Worm (Caenorhabditis elegans) whole organism, L4 larva: ENCODE measurements around the gene skpo-1.
A peak's percentile ranks its signal among the peaks of the same experiment; 100 is the strongest.

ENCODE experiments used
- F10B5.3 ChIP-seq: sonication (generic microtip); optimal IDR thresholded peaks from 2 replicates; lab custom pipeline; 2016; ENCODE audit warnings: mild to moderate bottlenecking, missing genetic modification characterization, missing compliant biosample characterization
- F26F4.8 ChIP-seq: fragments of 200-800 bp; sonication (Bioruptor generic); conservative IDR thresholded peaks from 2 replicates; pipeline ENCODE4 v1.3.6; 2022; ENCODE audit warnings: missing genetic modification characterization, missing compliant biosample characterization
- F37D6.2 ChIP-seq: sonication (generic microtip); optimal IDR thresholded peaks from 2 replicates; lab custom pipeline; 2016; ENCODE audit warnings: mild to moderate bottlenecking, missing genetic modification characterization, missing compliant biosample characterization
- F44E2.7 ChIP-seq: fragments of 200-800 bp; sonication (Bioruptor generic); IDR thresholded peaks from 2 replicates; pipeline ENCODE4 v2.1.2; 2022; ENCODE audit warnings: missing genetic modification characterization, missing compliant biosample characterization
- F49E8.2 ChIP-seq: sonication (generic microtip); optimal IDR thresholded peaks from 2 replicates; lab custom pipeline; 2016; ENCODE audit warnings: missing compliant biosample characterization, mild to moderate bottlenecking, missing genetic modification characterization, borderline replicate concordance
- T20F7.1 ChIP-seq: fragments of 200-800 bp; sonication (Bioruptor generic); optimal IDR thresholded peaks from 2 replicates; lab custom pipeline; 2018; ENCODE audit warnings: mild to moderate bottlenecking, missing genetic modification characterization, missing compliant biosample characterization
- Y105C5A.15 ChIP-seq: fragments of 200-800 bp; sonication (Bioruptor generic); IDR thresholded peaks from 2 replicates; pipeline ENCODE4 v1.3.6; 2022; ENCODE audit warnings: missing genetic modification characterization, missing compliant biosample characterization
- Y5F2A.4 ChIP-seq: fragments of 200-800 bp; sonication (Bioruptor generic); optimal IDR thresholded peaks from 2 replicates; lab custom pipeline; 2018; ENCODE audit warnings: mild to moderate bottlenecking, missing genetic modification characterization, missing compliant biosample characterization
- aha-1 ChIP-seq: fragments of 150-350 bp; peaks from one replicate; lab custom pipeline; 2014; ENCODE audit warnings: missing biosample characterization, missing genetic modification characterization
- attf-4 ChIP-seq: sonication (generic microtip); optimal IDR thresholded peaks from 3 replicates; lab custom pipeline; 2017; ENCODE audit warnings: missing biosample characterization, missing genetic modification characterization
- ceh-20 ChIP-seq: fragments of 200-800 bp; sonication (Bioruptor generic); IDR thresholded peaks from 2 replicates; pipeline ENCODE4 v1.3.6; 2022; ENCODE audit warnings: missing genetic modification reagents, missing genetic modification characterization, missing compliant biosample characterization
- ceh-44 ChIP-seq: fragments of 200-800 bp; sonication (Bioruptor generic); IDR thresholded peaks from 2 replicates; pipeline ENCODE4 v1.3.6; 2022; ENCODE audit warnings: missing genetic modification reagents, missing genetic modification characterization, missing compliant biosample characterization
- ceh-82 ChIP-seq: sonication (generic microtip); optimal IDR thresholded peaks from 2 replicates; lab custom pipeline; 2017; ENCODE audit warnings: missing biosample characterization, missing genetic modification characterization
- cey-2 ChIP-seq: sonication (generic microtip); optimal IDR thresholded peaks from 3 replicates; lab custom pipeline; 2017; ENCODE audit warnings: missing genetic modification characterization, mild to moderate bottlenecking, missing compliant biosample characterization, antibody characterized with exemption, borderline replicate concordance; ENCODE audit not compliant: insufficient read depth
- daf-12 ChIP-seq: fragments of 150-350 bp; optimal IDR thresholded peaks from 2 replicates; lab custom pipeline; 2014; ENCODE audit warnings: missing biosample characterization, missing genetic modification reagents, missing genetic modification characterization
- daf-16 ChIP-seq, 3 experiments: sonication (generic microtip); optimal IDR thresholded peaks; 2 replicates each; lab custom pipeline; 2016 to 2017; ENCODE audit warnings: missing genetic modification characterization in 3 of 3, missing genetic modification reagents in 3 of 3, mild to moderate bottlenecking in 2 of 3, missing compliant biosample characterization in 2 of 3, missing biosample characterization in 1 of 3, moderate library complexity in 1 of 3
- daf-8 ChIP-seq: fragments of 200-800 bp; sonication (Bioruptor generic); IDR thresholded peaks from 2 replicates; pipeline ENCODE4 v1.3.6; 2022; ENCODE audit warnings: missing genetic modification characterization, missing compliant biosample characterization
- dmd-8 ChIP-seq: fragments of 200-800 bp; sonication (Bioruptor generic); IDR thresholded peaks from 2 replicates; pipeline ENCODE4 v1.3.6; 2022; ENCODE audit warnings: missing genetic modification characterization, missing compliant biosample characterization
- dpl-1 ChIP-seq: fragments of 150-350 bp; optimal IDR thresholded peaks from 2 replicates; lab custom pipeline; 2014; ENCODE audit warnings: missing biosample characterization, missing genetic modification reagents, missing genetic modification characterization
- duxl-1 ChIP-seq: sonication (generic microtip); optimal IDR thresholded peaks from 2 replicates; lab custom pipeline; 2016; ENCODE audit warnings: mild to moderate bottlenecking, missing genetic modification characterization, moderate library complexity, missing compliant biosample characterization; ENCODE audit not compliant: poor library complexity
- dve-1 ChIP-seq: sonication (generic microtip); optimal IDR thresholded peaks from 2 replicates; lab custom pipeline; 2017; ENCODE audit warnings: antibody characterized with exemption, mild to moderate bottlenecking, missing genetic modification characterization, missing compliant biosample characterization; ENCODE audit not compliant: insufficient read depth
- egl-27 ChIP-seq: sonication (generic microtip); optimal IDR thresholded peaks from 3 replicates; lab custom pipeline; 2017; ENCODE audit warnings: missing biosample characterization, missing genetic modification reagents, missing genetic modification characterization
- egl-43 ChIP-seq: fragments of 200-800 bp; sonication (Bioruptor generic); IDR thresholded peaks from 2 replicates; pipeline ENCODE4 v1.3.6; 2022; ENCODE audit warnings: missing genetic modification reagents, missing genetic modification characterization, missing compliant biosample characterization
- hmg-1.1 ChIP-seq: fragments of 200-800 bp; sonication (Bioruptor generic); IDR thresholded peaks from 2 replicates; pipeline ENCODE4 v1.3.6; 2022; ENCODE audit warnings: missing genetic modification reagents, missing genetic modification characterization, missing compliant biosample characterization
- jun-1 ChIP-seq: fragments of 150-350 bp; optimal IDR thresholded peaks from 2 replicates; lab custom pipeline; 2014; ENCODE audit warnings: missing biosample characterization, missing genetic modification reagents, missing genetic modification characterization
- lin-38 ChIP-seq: fragments of 200-800 bp; sonication (Bioruptor generic); IDR thresholded peaks from 2 replicates; pipeline ENCODE4 v1.3.6; 2022; ENCODE audit warnings: missing genetic modification reagents, missing genetic modification characterization, missing compliant biosample characterization
- lsy-2 ChIP-seq, 2 experiments: fragments of 150-350 bp in 1 of 2; sonication (generic microtip) in 1 of 2; optimal IDR thresholded peaks; 2 replicates each; lab custom pipeline; 2014 to 2017; ENCODE audit warnings: missing biosample characterization in 2 of 2, missing genetic modification characterization in 2 of 2
- mdl-1 ChIP-seq, 2 experiments: fragments of 150-350 bp in 1 of 2; sonication (generic microtip) in 1 of 2; optimal IDR thresholded peaks; 2 replicates each; lab custom pipeline; 2014 to 2017; ENCODE audit warnings: missing biosample characterization in 2 of 2, missing genetic modification characterization in 2 of 2
- mdt-29 ChIP-seq: fragments of 200-800 bp; sonication (Bioruptor generic); IDR thresholded peaks from 2 replicates; pipeline ENCODE4 v1.3.6; 2022; ENCODE audit warnings: missing genetic modification reagents, missing genetic modification characterization, missing compliant biosample characterization
- mes-2 ChIP-seq: sonication (generic microtip); optimal IDR thresholded peaks from 2 replicates; lab custom pipeline; 2016; ENCODE audit warnings: missing genotype, mild to moderate bottlenecking, missing genetic modification characterization, missing compliant biosample characterization; ENCODE audit not compliant: poor library complexity, severe bottlenecking
- mxl-3 ChIP-seq: fragments of 200-800 bp; sonication (Bioruptor generic); optimal IDR thresholded peaks from 2 replicates; lab custom pipeline; 2018; ENCODE audit warnings: mild to moderate bottlenecking, missing genetic modification characterization, missing compliant biosample characterization
- nhr-102 ChIP-seq: sonication (generic microtip); optimal IDR thresholded peaks from 2 replicates; lab custom pipeline; 2016; ENCODE audit warnings: mild to moderate bottlenecking, missing genetic modification characterization, moderate library complexity, missing compliant biosample characterization
- nhr-111 ChIP-seq: fragments of 200-800 bp; sonication (Bioruptor generic); optimal IDR thresholded peaks from 2 replicates; lab custom pipeline; 2018; ENCODE audit warnings: mild to moderate bottlenecking, missing genetic modification characterization, missing compliant biosample characterization
- nhr-25 ChIP-seq: sonication (generic microtip); optimal IDR thresholded peaks from 2 replicates; lab custom pipeline; 2017; ENCODE audit warnings: missing genetic modification characterization, mild to moderate bottlenecking, missing compliant biosample characterization, antibody characterized with exemption, moderate library complexity, borderline replicate concordance; ENCODE audit not compliant: insufficient read depth
- nhr-28 ChIP-seq: fragments of 150-350 bp; optimal IDR thresholded peaks from 2 replicates; lab custom pipeline; 2014; ENCODE audit warnings: missing biosample characterization, missing genetic modification characterization
- nhr-41 ChIP-seq: fragments of 200-800 bp; sonication (Bioruptor generic); IDR thresholded peaks from 2 replicates; pipeline ENCODE4 v1.3.6; 2022; ENCODE audit warnings: missing genetic modification reagents, missing genetic modification characterization, missing compliant biosample characterization
- pqm-1 ChIP-seq: sonication (generic microtip); optimal IDR thresholded peaks from 2 replicates; lab custom pipeline; 2017; ENCODE audit warnings: missing biosample characterization, missing genetic modification characterization
- rbr-2 ChIP-seq: sonication (generic microtip); optimal IDR thresholded peaks from 2 replicates; lab custom pipeline; 2016; ENCODE audit warnings: missing genotype, missing genetic modification characterization, missing compliant biosample characterization
- spr-1 ChIP-seq: sonication (generic microtip); optimal IDR thresholded peaks from 2 replicates; lab custom pipeline; 2016; ENCODE audit warnings: mild to moderate bottlenecking, missing genetic modification characterization, missing compliant biosample characterization
- tra-1 ChIP-seq: fragments of 200-800 bp; sonication (Bioruptor generic); IDR thresholded peaks from 2 replicates; pipeline ENCODE4 v1.3.6; 2022; ENCODE audit warnings: missing genetic modification reagents, missing genetic modification characterization, missing compliant biosample characterization
- unc-130 ChIP-seq: sonication (generic microtip); optimal IDR thresholded peaks from 2 replicates; lab custom pipeline; 2016; ENCODE audit warnings: missing genetic modification reagents, missing genetic modification characterization, missing compliant biosample characterization
- unc-39 ChIP-seq: sonication (generic microtip); optimal IDR thresholded peaks from 2 replicates; lab custom pipeline; 2017; ENCODE audit warnings: missing biosample characterization, missing genetic modification characterization
- zag-1 ChIP-seq: fragments of 150-350 bp; optimal IDR thresholded peaks from 2 replicates; lab custom pipeline; 2014; ENCODE audit warnings: missing biosample characterization, missing genetic modification characterization
- zip-2 ChIP-seq: fragments of 150-350 bp; optimal IDR thresholded peaks from 2 replicates; lab custom pipeline; 2014; ENCODE audit warnings: missing biosample characterization, missing genetic modification characterization
- ztf-11 ChIP-seq: fragments of 150-350 bp; optimal IDR thresholded peaks from 2 replicates; lab custom pipeline; 2014; ENCODE audit warnings: missing biosample characterization, missing genetic modification characterization

skpo-1 gene

DNA sequence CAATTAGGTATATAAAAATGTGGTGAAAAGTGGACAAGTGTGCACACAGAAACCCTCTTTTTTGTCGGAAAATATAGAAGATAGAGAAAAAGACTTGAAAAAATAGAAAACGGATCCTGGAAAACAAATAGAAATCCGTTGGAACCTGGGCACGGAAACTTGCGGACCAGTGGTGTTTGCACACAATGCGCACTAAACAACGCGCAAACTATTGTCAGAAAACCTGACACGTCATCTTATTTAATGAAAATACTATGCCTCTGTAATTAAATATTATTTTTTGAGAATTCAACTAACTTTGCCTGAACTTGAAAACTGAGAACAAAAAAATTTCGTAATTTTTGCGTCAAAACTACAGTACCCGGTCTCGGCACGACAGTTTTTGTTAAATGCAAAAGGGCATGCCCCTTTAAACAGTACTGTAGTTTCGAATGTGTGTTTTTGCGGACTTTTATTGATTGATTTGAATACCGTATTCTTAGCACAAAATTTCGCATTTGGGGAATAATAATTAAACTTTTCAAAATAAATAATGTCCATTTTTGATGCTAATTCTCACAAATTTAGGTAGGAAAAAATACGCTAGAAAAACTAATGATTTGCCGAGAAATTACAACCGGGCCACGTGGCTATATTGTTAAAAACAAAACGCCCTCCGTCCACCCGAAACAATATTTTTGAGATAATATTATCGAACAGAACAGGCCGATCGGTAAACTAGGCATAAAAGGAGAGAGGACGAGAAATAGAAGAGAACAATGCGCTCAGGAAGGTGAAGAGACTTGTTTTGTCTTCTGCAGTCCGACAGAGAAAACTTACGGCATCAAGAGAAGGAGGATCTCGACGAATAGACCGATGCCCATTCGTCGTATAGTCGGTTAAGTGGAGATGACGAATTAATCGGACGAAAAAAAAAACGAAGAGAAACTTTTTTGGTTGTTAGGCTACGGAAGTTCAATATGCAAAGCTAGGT, 24.6 kb upstream of the skpo-1 start:
- no peak for TF ChIP-seq daf-16 (GFP tag; optimal IDR thresholded peaks at IDR 0.05; lab: Kevin White, UChicago)
- TF ChIP-seq daf-16 (tag; optimal IDR thresholded peaks at IDR 0.05; lab: Kevin White, UChicago): peak; percentile 8
- TF ChIP-seq pqm-1 (tag; lab: Kevin White, UChicago): no peak
- TF ChIP-seq nhr-25 (tag; lab: Kevin White, UChicago): no peak
- no peak for TF ChIP-seq tra-1 (GFP tag; lab: Robert Waterston, UW)
- TF ChIP-seq F44E2.7 (GFP tag; lab: Robert Waterston, UW): no peak
- no peak for TF ChIP-seq nhr-111 (GFP tag; lab: Kevin White, UChicago)
- no peak for TF ChIP-seq jun-1 (tag; lab: Kevin White, UChicago)
- TF ChIP-seq daf-12 (tag; lab: Kevin White, UChicago): no peak
- TF ChIP-seq dpl-1 (GFP tag; lab: Kevin White, UChicago): peak; percentile 24
- no peak for TF ChIP-seq nhr-41
- no peak for TF ChIP-seq ceh-20 (GFP tag; lab: Robert Waterston, UW)
- no peak for TF ChIP-seq F10B5.3 (tag; lab: Kevin White, UChicago)
- no peak for TF ChIP-seq Y5F2A.4 (GFP tag; lab: Kevin White, UChicago)
- TF ChIP-seq aha-1 (tag; lab: Kevin White, UChicago): peak; percentile 76
- no peak for TF ChIP-seq ceh-82
- no peak for TF ChIP-seq Y105C5A.15 (GFP tag; lab: Robert Waterston, UW)
- no peak for TF ChIP-seq lin-38 (GFP tag; lab: Robert Waterston, UW)
- no peak for TF ChIP-seq mes-2 (tag; lab: Kevin White, UChicago)
- TF ChIP-seq unc-130 (GFP tag; lab: Kevin White, UChicago): peak; percentile 14
- peak in 1 of 2 experiments; percentile 43 for TF ChIP-seq lsy-2 (tag; optimal IDR thresholded peaks at IDR 0.05; lab: Kevin White, UChicago)
- peak; percentile 36; the same call in 1 of the 2 replicates for TF ChIP-seq hmg-1.1
- TF ChIP-seq F37D6.2 (tag; lab: Kevin White, UChicago): no peak
- TF ChIP-seq rbr-2 (tag; lab: Kevin White, UChicago): no peak
- TF ChIP-seq T20F7.1 (GFP tag; lab: Kevin White, UChicago): no peak
- TF ChIP-seq mdt-29 (GFP tag; lab: Robert Waterston, UW): no peak
- TF ChIP-seq unc-39 (tag; lab: Kevin White, UChicago): no peak
- TF ChIP-seq ztf-11 (tag; lab: Kevin White, UChicago): no peak
- TF ChIP-seq mdl-1 (tag; optimal IDR thresholded peaks at IDR 0.05; lab: Kevin White, UChicago): no peak
- no peak for TF ChIP-seq cey-2 (tag; lab: Kevin White, UChicago)
- no peak for TF ChIP-seq nhr-102
- TF ChIP-seq spr-1: no peak
- no peak for TF ChIP-seq dmd-8 (GFP tag; lab: Robert Waterston, UW)
- TF ChIP-seq zag-1: no peak
- TF ChIP-seq zip-2 (tag; lab: Kevin White, UChicago): no peak
- no peak for TF ChIP-seq daf-8 (GFP tag; lab: Robert Waterston, UW)
- TF ChIP-seq mxl-3 (GFP tag; lab: Kevin White, UChicago): peak; percentile 7
- no peak for TF ChIP-seq attf-4 (tag; lab: Kevin White, UChicago)
- no peak for TF ChIP-seq egl-43 (GFP tag; lab: Robert Waterston, UW)
- peak; percentile 52 for TF ChIP-seq F49E8.2 (tag; lab: Kevin White, UChicago)
- no peak for TF ChIP-seq dve-1 (tag; lab: Kevin White, UChicago)
- TF ChIP-seq nhr-28: peak; percentile 19
- no peak for TF ChIP-seq F26F4.8 (GFP tag; lab: Robert Waterston, UW)
- TF ChIP-seq duxl-1 (tag; lab: Kevin White, UChicago): no peak
- no peak for TF ChIP-seq egl-27 (tag; lab: Kevin White, UChicago)
- TF ChIP-seq ceh-44 (GFP tag; lab: Robert Waterston, UW): no peak
